Worm (Caenorhabditis elegans) whole organism, L1 larva: ENCODE measurements around the gene F39G3.2.

Experiments used
- Y116A8C.19 ChIP-seq: sonication (generic microtip); optimal IDR thresholded peaks from 2 replicates; lab custom pipeline; 2016; ENCODE audit warnings: missing compliant biosample characterization, missing genetic modification characterization, borderline replicate concordance
- aly-2 ChIP-seq: fragments of 150-350 bp; optimal IDR thresholded peaks from 2 replicates; lab custom pipeline; 2014; ENCODE audit warnings: missing biosample characterization, missing genetic modification characterization
- efl-1 ChIP-seq, 4 experiments: fragments of 150-350 bp; optimal IDR thresholded peaks in 3 of 4; peaks in 1 of 4; 1 replicate in 1 of 4; 2 replicates in 3 of 4; lab custom pipeline; 2014; ENCODE audit warnings: missing biosample characterization in 2 of 4, missing genetic modification characterization in 2 of 4, missing genetic modification reagents in 2 of 4
- elt-3 ChIP-seq, 6 experiments: fragments of 150-350 bp in 1 of 6; sonication (generic microtip); optimal IDR thresholded peaks; 2 replicates each; lab custom pipeline; 2017 to 2018; ENCODE audit warnings: missing biosample characterization in 6 of 6, missing genetic modification characterization in 6 of 6, inconsistent platforms in 1 of 6
- fkh-4 ChIP-seq: sonication (generic microtip); optimal IDR thresholded peaks from 2 replicates; lab custom pipeline; 2016; ENCODE audit warnings: missing compliant biosample characterization, missing genetic modification characterization, borderline replicate concordance
- lin-15B ChIP-seq: fragments of 150-350 bp; sonication (generic microtip); optimal IDR thresholded peaks from 3 replicates; lab custom pipeline; 2014; ENCODE audit warnings: missing biosample characterization, missing genetic modification characterization
- lin-35 ChIP-seq, 2 experiments: fragments of 150-350 bp; optimal IDR thresholded peaks; 2 replicates each; lab custom pipeline; 2014; ENCODE audit warnings: missing biosample characterization in 2 of 2, missing genetic modification characterization in 2 of 2, missing genetic modification reagents in 2 of 2
- lsy-2 ChIP-seq, 2 experiments: fragments of 150-350 bp; optimal IDR thresholded peaks; 2 replicates each; lab custom pipeline; 2014; ENCODE audit warnings: missing biosample characterization in 2 of 2, missing genetic modification characterization in 2 of 2
- mep-1 ChIP-seq: fragments of 150-350 bp; optimal IDR thresholded peaks from 2 replicates; lab custom pipeline; 2014; ENCODE audit warnings: missing biosample characterization, missing genetic modification characterization
- nhr-237 ChIP-seq: fragments of 150-350 bp; optimal IDR thresholded peaks from 2 replicates; lab custom pipeline; 2014; ENCODE audit warnings: missing biosample characterization, missing genetic modification characterization
- skn-1 ChIP-seq: fragments of 150-350 bp; optimal IDR thresholded peaks from 2 replicates; lab custom pipeline; 2014; ENCODE audit warnings: missing biosample characterization, missing genetic modification characterization
- unc-62 ChIP-seq: fragments of 150-350 bp; optimal IDR thresholded peaks from 2 replicates; lab custom pipeline; 2014; ENCODE audit warnings: missing biosample characterization, missing genetic modification reagents, missing genetic modification characterization

DNA sequence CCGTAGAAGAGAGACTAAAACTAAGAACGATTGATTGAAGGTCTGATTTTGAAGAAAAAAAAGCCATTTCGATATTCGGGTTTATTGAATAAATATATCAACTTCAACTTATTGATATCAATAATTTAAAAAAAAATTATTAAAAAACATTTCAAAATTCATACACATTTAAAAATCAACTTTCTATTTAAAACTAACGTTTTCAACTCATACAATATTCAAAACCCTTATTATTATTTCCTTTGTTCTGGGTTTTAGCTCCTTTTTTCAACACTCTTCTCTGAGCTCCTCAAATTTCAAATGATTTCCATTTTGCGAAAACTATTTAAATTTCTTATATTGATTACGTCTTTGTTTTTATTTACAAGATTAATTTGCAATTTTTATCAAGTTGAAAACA lies 7.6 kb downstream of the F39G3.2 start, which contains the start of gene C18G1.7:
- TF ChIP-seq lin-15B = no peak
- no peak for TF ChIP-seq unc-62
- TF ChIP-seq lin-35 (GFP tag; optimal IDR thresholded peaks at IDR 0.05; lab: Kevin White, UChicago) = no peak
- no peak for TF ChIP-seq fkh-4
- no peak for TF ChIP-seq lsy-2 (tag; optimal IDR thresholded peaks at IDR 0.05; lab: Kevin White, UChicago)
- TF ChIP-seq efl-1 (optimal IDR thresholded peaks at IDR 0.05; lab: Kevin White, UChicago) = no peak
- no peak for TF ChIP-seq efl-1 (GFP tag; optimal IDR thresholded peaks at IDR 0.05 in 1 of 2; lab: Kevin White, UChicago)
- TF ChIP-seq Y116A8C.19 = no peak
- TF ChIP-seq mep-1 (tag; lab: Kevin White, UChicago) = no peak
- no peak for TF ChIP-seq skn-1
- no peak for TF ChIP-seq elt-3 (tag; optimal IDR thresholded peaks at IDR 0.05; lab: Kevin White, UChicago)
- no peak for TF ChIP-seq aly-2 (tag; lab: Kevin White, UChicago)
- no peak for TF ChIP-seq nhr-237
